Fruit fly (Drosophila melanogaster) whole organism: ENCODE measurements around the gene Oatp33Ea.

ENCODE experiments used
- CG8478 ChIP-seq: fragments of >200 bp; optimal IDR thresholded peaks from 2 replicates; lab custom pipeline; 2018; ENCODE audit warnings: inconsistent platforms
- Dll ChIP-seq: fragments of >200 bp; optimal IDR thresholded peaks from 2 replicates; lab custom pipeline; 2017
- EcR ChIP-seq, 2 experiments: fragments of >200 bp; optimal IDR thresholded peaks; 2 replicates each; lab custom pipeline; 2017; ENCODE audit warnings: missing biosample characterization in 2 of 2, missing genetic modification characterization in 2 of 2, missing genetic modification reagents in 2 of 2
- pan ChIP-seq: fragments of >200 bp; optimal IDR thresholded peaks from 2 replicates; lab custom pipeline; 2017
- psq ChIP-seq: fragments of >200 bp; optimal IDR thresholded peaks from 2 replicates; lab custom pipeline; 2017
- usp ChIP-seq: fragments of >200 bp; optimal IDR thresholded peaks from 2 replicates; lab custom pipeline; 2017; ENCODE audit warnings: missing biosample characterization, missing genetic modification characterization, mixed read lengths

Gene Oatp33Ea

dm6 chr2L:12466506-12467043 lies 20.9 kb upstream of the Oatp33Ea start:
- TF ChIP-seq usp (GFP tag; lab: Kevin White, UChicago) (no peak), pan (lab: Kevin White, UChicago) (no peak), Dll (lab: Kevin White, UChicago) (no peak), CG8478 (lab: Kevin White, UChicago) (no peak), psq (lab: Kevin White, UChicago) (no peak), EcR (GFP tag; optimal IDR thresholded peaks at IDR 0.05; lab: Kevin White, UChicago) (no peak)

dm6 chr2L:12465164-12466011 lies 19.7 kb upstream of the Oatp33Ea start:
- no peak for TF ChIP-seq usp (GFP tag; lab: Kevin White, UChicago)
- no peak for TF ChIP-seq pan (lab: Kevin White, UChicago)
- no peak for TF ChIP-seq EcR (GFP tag; optimal IDR thresholded peaks at IDR 0.05; lab: Kevin White, UChicago)
- no peak for TF ChIP-seq CG8478 (lab: Kevin White, UChicago)
- TF ChIP-seq psq (lab: Kevin White, UChicago) = no peak
- no peak for TF ChIP-seq Dll (lab: Kevin White, UChicago)

- no peak for TF ChIP-seq psq (lab: Kevin White, UChicago)
- TF ChIP-seq usp (GFP tag; lab: Kevin White, UChicago) = no peak
- TF ChIP-seq EcR (GFP tag; optimal IDR thresholded peaks at IDR 0.05; lab: Kevin White, UChicago) = no peak
- no peak for TF ChIP-seq Dll (lab: Kevin White, UChicago)
- no peak for TF ChIP-seq CG8478 (lab: Kevin White, UChicago)
- TF ChIP-seq pan (lab: Kevin White, UChicago) = no peak
These were observed 18.3 kb upstream of the Oatp33Ea start for dm6 chr2L:12464065-12464464.

- TF ChIP-seq pan (lab: Kevin White, UChicago) (no peak), CG8478 (lab: Kevin White, UChicago) (no peak), psq (lab: Kevin White, UChicago) (no peak), usp (GFP tag; lab: Kevin White, UChicago) (no peak), Dll (lab: Kevin White, UChicago) (no peak), EcR (GFP tag; optimal IDR thresholded peaks at IDR 0.05; lab: Kevin White, UChicago) (no peak)
These were observed 17.3 kb upstream of the Oatp33Ea start for dm6 chr2L:12463037-12463436.

- TF ChIP-seq CG8478 (lab: Kevin White, UChicago) (no peak), EcR (GFP tag; optimal IDR thresholded peaks at IDR 0.05; lab: Kevin White, UChicago) (no peak), usp (GFP tag; lab: Kevin White, UChicago) (no peak), psq (lab: Kevin White, UChicago) (no peak), pan (lab: Kevin White, UChicago) (no peak)
These were observed 15.3 kb upstream of the Oatp33Ea start for dm6 chr2L:12460767-12461739.

DNA sequence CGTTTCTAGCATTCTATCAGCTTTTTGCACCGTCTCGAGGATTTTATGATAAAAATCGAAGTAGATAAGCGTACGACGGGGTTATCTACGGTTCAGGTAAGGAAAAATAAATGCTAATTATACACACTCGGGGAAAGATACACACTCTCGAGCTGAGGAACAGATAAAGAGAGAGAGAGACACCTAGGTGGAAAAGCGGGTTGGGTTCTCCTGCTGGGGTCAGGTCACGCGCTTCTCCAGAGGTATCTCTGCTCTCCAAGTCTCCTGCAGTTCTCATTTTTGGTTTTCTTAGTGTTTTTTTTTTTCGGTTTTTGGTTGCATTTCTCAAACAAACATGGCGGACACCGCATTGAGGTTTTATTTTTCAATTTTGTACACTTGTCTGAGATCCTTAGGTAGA lies 14.1 kb upstream of the Oatp33Ea start:
- TF ChIP-seq usp (GFP tag; lab: Kevin White, UChicago) (no peak), CG8478 (lab: Kevin White, UChicago) (no peak), Dll (lab: Kevin White, UChicago) (no peak), pan (lab: Kevin White, UChicago) (no peak), EcR (GFP tag; optimal IDR thresholded peaks at IDR 0.05; lab: Kevin White, UChicago) (no peak), psq (lab: Kevin White, UChicago) (no peak)

dm6 chr2L:12459191-12459590 lies 13.5 kb upstream of the Oatp33Ea start:
- TF ChIP-seq psq (lab: Kevin White, UChicago) = no peak

DNA sequence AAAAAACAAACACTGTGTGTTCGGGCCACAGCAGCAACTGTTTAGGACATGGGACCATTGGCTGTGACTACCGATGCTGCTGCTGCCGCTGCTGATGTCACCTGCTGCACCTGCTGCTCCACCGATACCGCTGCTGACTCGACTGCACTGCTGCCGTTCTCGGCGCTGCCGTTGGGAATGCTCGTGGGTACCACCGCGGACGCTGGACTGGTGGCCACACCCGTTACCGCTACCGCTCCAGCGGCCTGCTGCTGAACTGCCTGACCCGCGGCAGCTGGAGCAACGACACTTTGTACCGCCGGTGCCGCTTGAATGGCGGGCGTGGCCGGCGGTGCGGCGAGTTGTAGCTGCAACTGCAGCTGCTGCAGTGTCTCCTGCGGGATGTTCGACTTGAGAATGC lies 12.0 kb upstream of the Oatp33Ea start:
- TF ChIP-seq EcR (GFP tag; optimal IDR thresholded peaks at IDR 0.05; lab: Kevin White, UChicago) (no peak), psq (lab: Kevin White, UChicago) (no peak), Dll (lab: Kevin White, UChicago) (no peak), CG8478 (lab: Kevin White, UChicago) (no peak), usp (GFP tag; lab: Kevin White, UChicago) (no peak), pan (lab: Kevin White, UChicago) (no peak)

DNA sequence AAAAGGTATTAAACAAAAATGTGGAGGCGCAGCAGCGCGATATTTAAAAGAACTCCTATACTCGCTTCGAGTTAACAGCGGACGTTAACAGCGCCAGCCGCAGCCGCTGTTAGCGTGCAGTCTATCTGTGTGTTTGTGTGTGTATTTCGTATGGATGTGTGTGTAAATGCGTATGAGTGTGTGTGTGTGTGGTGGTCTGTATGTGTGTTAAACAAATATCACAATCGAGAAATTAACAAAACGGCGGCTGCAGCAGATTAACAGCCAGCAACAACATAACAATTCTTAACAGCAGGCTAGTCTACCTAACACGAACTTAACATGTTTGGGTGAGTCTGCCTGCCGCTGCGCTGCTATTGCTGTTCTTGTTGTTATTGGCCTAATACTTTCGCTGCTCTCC lies 11.5 kb upstream of the Oatp33Ea start:
- no peak for TF ChIP-seq CG8478 (lab: Kevin White, UChicago)
- TF ChIP-seq Dll (lab: Kevin White, UChicago) = no peak
- TF ChIP-seq EcR (GFP tag; optimal IDR thresholded peaks at IDR 0.05; lab: Kevin White, UChicago) = no peak
- no peak for TF ChIP-seq psq (lab: Kevin White, UChicago)
- TF ChIP-seq usp (GFP tag; lab: Kevin White, UChicago) = no peak
- no peak for TF ChIP-seq pan (lab: Kevin White, UChicago)

- TF ChIP-seq usp (GFP tag; lab: Kevin White, UChicago) (no peak), pan (lab: Kevin White, UChicago) (no peak), Dll (lab: Kevin White, UChicago) (no peak), psq (lab: Kevin White, UChicago) (no peak)
These were observed 10.0 kb upstream of the Oatp33Ea start for dm6 chr2L:12455750-12456149.

- TF ChIP-seq usp (GFP tag; lab: Kevin White, UChicago) (no peak), CG8478 (lab: Kevin White, UChicago) (no peak), Dll (lab: Kevin White, UChicago) (no peak), psq (lab: Kevin White, UChicago) (no peak), EcR (GFP tag; optimal IDR thresholded peaks at IDR 0.05; lab: Kevin White, UChicago) (no peak), pan (lab: Kevin White, UChicago) (no peak)
These were observed 9.3 kb upstream of the Oatp33Ea start for dm6 chr2L:12455049-12455448.
